Worm (Caenorhabditis elegans) whole organism, early embryonic: ENCODE measurements around the gene txt-14.

ENCODE experiments used
- B0310.2 ChIP-seq: sonication (generic microtip); optimal IDR thresholded peaks from 2 replicates; lab custom pipeline; 2016; ENCODE audit warnings: mild to moderate bottlenecking, missing genetic modification characterization, missing compliant biosample characterization
- F13C5.2 ChIP-seq: sonication (generic microtip); optimal IDR thresholded peaks from 2 replicates; lab custom pipeline; 2017; ENCODE audit warnings: mild to moderate bottlenecking, missing genetic modification characterization, inconsistent platforms, missing compliant biosample characterization
- aly-1 ChIP-seq: sonication (generic microtip); optimal IDR thresholded peaks from 2 replicates; lab custom pipeline; 2016; ENCODE audit warnings: missing genetic modification characterization, missing compliant biosample characterization
- ama-1 ChIP-seq: fragments of 150-350 bp; optimal IDR thresholded peaks from 2 replicates; lab custom pipeline; 2014
- ceh-13 ChIP-seq: fragments of 200-800 bp; sonication (Bioruptor generic); optimal IDR thresholded peaks from 2 replicates; lab custom pipeline; 2018; ENCODE audit warnings: mild to moderate bottlenecking, missing genetic modification characterization, missing compliant biosample characterization
- ceh-36 ChIP-seq: sonication (generic microtip); optimal IDR thresholded peaks from 2 replicates; lab custom pipeline; 2016; ENCODE audit warnings: missing genetic modification characterization, inconsistent platforms, missing compliant biosample characterization
- ets-7 ChIP-seq: sonication (generic microtip); optimal IDR thresholded peaks from 2 replicates; lab custom pipeline; 2016; ENCODE audit warnings: missing genotype, missing genetic modification characterization, missing compliant biosample characterization
- flt-1 ChIP-seq: fragments of 200-800 bp; sonication (Bioruptor generic); IDR thresholded peaks from 2 replicates; pipeline ENCODE4 v1.3.6; 2022; ENCODE audit warnings: missing genetic modification characterization, missing compliant biosample characterization
- hmbx-1 ChIP-seq: sonication (generic microtip); optimal IDR thresholded peaks from 2 replicates; lab custom pipeline; 2016; ENCODE audit warnings: mild to moderate bottlenecking, missing genetic modification characterization, missing compliant biosample characterization
- hmg-4 ChIP-seq: fragments of 200-800 bp; sonication (Bioruptor generic); optimal IDR thresholded peaks from 2 replicates; lab custom pipeline; 2018; ENCODE audit warnings: mild to moderate bottlenecking, missing genetic modification characterization, missing compliant biosample characterization
- hnd-1 ChIP-seq: sonication (generic microtip); optimal IDR thresholded peaks from 2 replicates; lab custom pipeline; 2016; ENCODE audit warnings: missing genetic modification characterization, missing compliant biosample characterization
- pes-1 ChIP-seq: fragments of 200-800 bp; sonication (Bioruptor generic); IDR thresholded peaks from 2 replicates; pipeline ENCODE4 v1.3.6; 2022; ENCODE audit warnings: missing genetic modification reagents, missing genetic modification characterization, missing compliant biosample characterization
- scrt-1 ChIP-seq: fragments of 200-800 bp; sonication (Bioruptor generic); IDR thresholded peaks from 2 replicates; pipeline ENCODE4 v1.3.6; 2022; ENCODE audit warnings: missing genetic modification characterization, missing compliant biosample characterization
- sea-1 ChIP-seq: fragments of 200-800 bp; sonication (Bioruptor generic); conservative IDR thresholded peaks from 2 replicates; pipeline ENCODE4 v1.3.6; 2022; ENCODE audit warnings: missing genetic modification characterization, missing compliant biosample characterization
- tbx-11 ChIP-seq: fragments of 200-800 bp; sonication (Bioruptor generic); IDR thresholded peaks from 2 replicates; pipeline ENCODE4 v1.3.6; 2022; ENCODE audit warnings: missing genetic modification characterization, missing compliant biosample characterization
- tbx-37 ChIP-seq: fragments of 200-800 bp; sonication (Bioruptor generic); conservative IDR thresholded peaks from 2 replicates; pipeline ENCODE4 v1.3.6; 2022; ENCODE audit warnings: missing genetic modification reagents, missing genetic modification characterization, missing compliant biosample characterization
- tra-4 ChIP-seq: sonication (generic microtip); optimal IDR thresholded peaks from 2 replicates; lab custom pipeline; 2017; ENCODE audit warnings: missing genetic modification characterization, missing compliant biosample characterization

The txt-14 gene

DNA sequence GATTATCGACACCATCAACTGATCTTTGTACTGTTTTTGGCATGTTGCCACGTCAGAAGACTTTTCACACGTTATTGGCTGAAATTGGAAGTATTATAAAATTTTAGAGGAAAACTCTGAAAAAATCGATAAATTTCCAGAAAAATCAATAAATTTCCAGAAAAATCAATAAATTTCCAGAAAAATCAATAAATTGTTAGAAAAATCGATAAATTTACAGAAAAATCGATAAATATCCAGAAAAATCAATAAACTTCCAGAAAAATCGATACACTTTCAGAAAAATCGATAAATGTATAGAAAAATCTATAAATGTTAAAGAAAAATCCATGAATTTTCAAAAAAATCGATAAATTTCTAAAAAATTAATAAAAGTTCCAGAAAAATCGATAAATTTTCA, 46.4 kb downstream of the txt-14 start:
- TF ChIP-seq ets-7 (tag; lab: Kevin White, UChicago) (no peak), ceh-13 (no peak), B0310.2 (no peak), hmbx-1 (tag; lab: Kevin White, UChicago) (no peak), flt-1 (GFP tag; lab: Robert Waterston, UW) (no peak), tra-4 (tag; lab: Kevin White, UChicago) (no peak), pes-1 (GFP tag; lab: Robert Waterston, UW) (no peak), F13C5.2 (no peak), hnd-1 (tag; lab: Kevin White, UChicago) (no peak), tbx-37 (no peak), ceh-36 (tag; lab: Kevin White, UChicago) (no peak), sea-1 (GFP tag; lab: Robert Waterston, UW) (no peak), hmg-4 (no peak), tbx-11 (GFP tag; lab: Robert Waterston, UW) (no peak), aly-1 (tag; lab: Kevin White, UChicago) (no peak)

DNA sequence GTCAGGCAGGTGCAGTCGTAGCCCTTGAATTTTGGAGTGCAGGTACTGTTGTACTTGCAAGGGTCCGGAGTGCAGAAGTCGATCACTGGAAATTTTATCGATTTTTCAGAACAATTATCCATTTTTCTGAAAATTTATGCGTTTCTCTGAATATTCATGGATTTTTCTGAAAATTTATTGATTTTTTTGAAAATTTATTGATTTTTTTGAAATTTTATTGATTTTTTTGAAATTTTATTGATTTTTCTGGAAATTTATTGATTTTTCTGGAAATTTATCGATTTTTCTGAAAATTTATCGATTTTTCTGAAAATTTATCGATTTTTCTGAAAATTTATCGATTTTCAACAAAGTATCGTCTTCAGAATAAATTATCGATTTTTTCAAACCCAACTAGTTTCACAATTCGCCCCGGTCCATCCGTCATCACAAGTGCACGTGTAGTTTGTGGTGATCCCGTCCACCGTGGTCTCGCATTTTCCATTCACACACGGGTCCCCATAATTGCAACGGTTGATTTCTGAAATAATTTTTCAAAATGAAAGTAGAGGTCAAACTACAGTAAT, 49.6 kb downstream of the txt-14 start:
- TF ChIP-seq hmg-4 (no peak), scrt-1 (GFP tag; lab: Robert Waterston, UW) (no peak), pes-1 (GFP tag; lab: Robert Waterston, UW) (no peak), hmbx-1 (tag; lab: Kevin White, UChicago) (no peak), F13C5.2 (no peak), tbx-37 (no peak), ceh-36 (tag; lab: Kevin White, UChicago) (no peak), ama-1 (lab: Kevin White, UChicago) (no peak)
